Fruit fly (Drosophila melanogaster): Measurements from ENCODE around the gene Dnali1.

The Dnali1 gene

dm6 chr3R:11851939-11852338 is 41.2 kb downstream of the Dnali1 start (continued):
- TF ChIP-seq CG7987 (GFP tag; optimal IDR thresholded peaks at IDR 0.05) = no peak
- no peak for TF ChIP-seq GATAe (GFP tag; conservative IDR thresholded peaks at IDR 0.05)
- peak; percentile 63 for TF ChIP-seq CG8924 (tag; optimal IDR thresholded peaks at IDR 0.05)
- TF ChIP-seq CG17385 (GFP tag; optimal IDR thresholded peaks at IDR 0.05) = peak; percentile 49
- TF ChIP-seq Ets97D (GFP tag; optimal IDR thresholded peaks at IDR 0.05) = no peak
- TF ChIP-seq ato (GFP tag; IDR thresholded peaks at IDR 0.05; ENCODE audit: partially characterized antibody) = no peak
- no peak for TF ChIP-seq yki (optimal IDR thresholded peaks at IDR 0.05)
- TF ChIP-seq toy (GFP tag; IDR thresholded peaks at IDR 0.05) = no peak
- TF ChIP-seq CG4617 (GFP tag; optimal IDR thresholded peaks at IDR 0.05; ENCODE audit: borderline replicate concordance) = no peak
- no peak for TF ChIP-seq Elba2 (GFP tag; optimal IDR thresholded peaks at IDR 0.05)
- TF ChIP-seq Dad (GFP tag; optimal IDR thresholded peaks at IDR 0.05) = no peak
- TF ChIP-seq btn (GFP tag; optimal IDR thresholded peaks at IDR 0.05) = no peak
- no peak for TF ChIP-seq E2f1 (GFP tag; IDR thresholded peaks at IDR 0.05)
- no peak for TF ChIP-seq shn (GFP tag; optimal IDR thresholded peaks at IDR 0.05)
- peak; percentile 62 for TF ChIP-seq Abd-B (GFP tag; optimal IDR thresholded peaks at IDR 0.05)
- no peak for TF ChIP-seq crp (GFP tag; optimal IDR thresholded peaks at IDR 0.05)
- TF ChIP-seq CTCF (GFP tag; optimal IDR thresholded peaks at IDR 0.05) = no peak
- TF ChIP-seq CG14710 (tag; optimal IDR thresholded peaks at IDR 0.05) = peak; percentile 74
- no peak for TF ChIP-seq C15 (GFP tag; IDR thresholded peaks at IDR 0.05)
- no peak for TF ChIP-seq CG5245 (GFP tag; optimal IDR thresholded peaks at IDR 0.05)
- TF ChIP-seq CG16815 (GFP tag; optimal IDR thresholded peaks at IDR 0.05) = no peak
- TF ChIP-seq CG11695 (GFP tag; IDR thresholded peaks at IDR 0.05) = 0 out of 3 replicates have a peak, but pooled peaks have one; percentile 13
- no peak for TF ChIP-seq Bteb2 (GFP tag; optimal IDR thresholded peaks at IDR 0.05)
- no peak for TF ChIP-seq CG11398 (GFP tag; optimal IDR thresholded peaks at IDR 0.05)
- no peak for TF ChIP-seq gfzf (GFP tag; optimal IDR thresholded peaks at IDR 0.05)
- 0 out of 2 replicates have a peak, but pooled peaks have one; percentile 14 for TF ChIP-seq danr (GFP tag; IDR thresholded peaks at IDR 0.05)
- peak; percentile 42 for TF ChIP-seq CG15269 (tag; optimal IDR thresholded peaks at IDR 0.05)
- no peak for TF ChIP-seq Hr78 (GFP tag; optimal IDR thresholded peaks at IDR 0.05)
- peak; percentile 73 for TF ChIP-seq oc (tag; optimal IDR thresholded peaks at IDR 0.05)
- TF ChIP-seq CG3065 (GFP tag; optimal IDR thresholded peaks at IDR 0.05) = no peak
- TF ChIP-seq CG8281 (tag; optimal IDR thresholded peaks at IDR 0.05) = no peak
- no peak for TF ChIP-seq CG4282 (GFP tag; optimal IDR thresholded peaks at IDR 0.05)
- no peak for TF ChIP-seq Atf-2 (GFP tag; optimal IDR thresholded peaks at IDR 0.05)
- TF ChIP-seq aop (GFP tag; IDR thresholded peaks at IDR 0.05) = no peak
- TF ChIP-seq CG12659 (GFP tag; optimal IDR thresholded peaks at IDR 0.05) = peak; percentile 4
- no peak for TF ChIP-seq Meics (GFP tag; optimal IDR thresholded peaks at IDR 0.05)
- no peak for TF ChIP-seq trh (GFP tag; optimal IDR thresholded peaks at IDR 0.05)
- TF ChIP-seq Sox100B (GFP tag; optimal IDR thresholded peaks at IDR 0.05) = peak; percentile 74
- TF ChIP-seq CG42726 (GFP tag; IDR thresholded peaks at IDR 0.05; ENCODE audit: partially characterized antibody) = no peak
- TF ChIP-seq Sin3A (optimal IDR thresholded peaks at IDR 0.05) = no peak
- peak; percentile 65 for TF ChIP-seq CoRest (tag; optimal IDR thresholded peaks at IDR 0.05)
- no peak for TF ChIP-seq CG8290 (GFP tag; optimal IDR thresholded peaks at IDR 0.05)
- TF ChIP-seq CG8290 (tag; optimal IDR thresholded peaks at IDR 0.05) = no peak
- no peak for TF ChIP-seq CG6272 (GFP tag; IDR thresholded peaks at IDR 0.05)
- no peak for TF ChIP-seq Fer2 (tag; optimal IDR thresholded peaks at IDR 0.05)
- TF ChIP-seq CG9797 (GFP tag; optimal IDR thresholded peaks at IDR 0.05) = no peak
- TF ChIP-seq CG4328 (GFP tag; optimal IDR thresholded peaks at IDR 0.05) = no peak
- no peak for TF ChIP-seq CG10543 (GFP tag; optimal IDR thresholded peaks at IDR 0.05)
- TF ChIP-seq disco-r (GFP tag; optimal IDR thresholded peaks at IDR 0.05) = no peak
- no peak for TF ChIP-seq CG17612 (GFP tag; IDR thresholded peaks at IDR 0.05)
- TF ChIP-seq H2.0 (GFP tag; IDR thresholded peaks at IDR 0.05) = no peak
- TF ChIP-seq Jarid2 (GFP tag; optimal IDR thresholded peaks at IDR 0.05) = no peak
- TF ChIP-seq abd-A (tag; optimal IDR thresholded peaks at IDR 0.05) = no peak

All from whole organism, embryonic.